Fruit fly (Drosophila melanogaster) whole organism, embryonic: ENCODE data around the gene CG34256.
A peak's percentile ranks its signal among the peaks of the same experiment; 100 is the strongest.

ENCODE experiments used
- ATbp ChIP-seq: fragments of 200-800 bp; sonication (Bioruptor generic); optimal IDR thresholded peaks from 2 replicates; lab custom pipeline; 2017; ENCODE audit warnings: missing biosample characterization, mild to moderate bottlenecking, missing genetic modification characterization, missing genetic modification reagents
- Blimp-1 ChIP-seq: fragments of 200-800 bp; sonication (Bioruptor generic); optimal IDR thresholded peaks from 3 replicates; lab custom pipeline; 2018; ENCODE audit warnings: missing biosample characterization, missing genetic modification characterization, mild to moderate bottlenecking, moderate library complexity, missing genetic modification reagents
- C15 ChIP-seq: fragments of 200-800 bp; sonication (Bioruptor generic); IDR thresholded peaks from 3 replicates; pipeline ENCODE4 v1.3.6; 2022; ENCODE audit warnings: missing biosample characterization, missing genetic modification characterization
- CG10543 ChIP-seq: fragments of 200-800 bp; sonication (Bioruptor generic); optimal IDR thresholded peaks from 3 replicates; lab custom pipeline; 2017; ENCODE audit warnings: missing biosample characterization, mild to moderate bottlenecking, missing genetic modification characterization, moderate library complexity
- CG10565 ChIP-seq: fragments of 200-800 bp; sonication (Bioruptor generic); optimal IDR thresholded peaks from 3 replicates; lab custom pipeline; 2016; ENCODE audit warnings: missing biosample characterization, mild to moderate bottlenecking, missing genetic modification characterization
- CG12942 ChIP-seq: fragments of 200-800 bp; sonication (Bioruptor generic); optimal IDR thresholded peaks from 3 replicates; lab custom pipeline; 2016; ENCODE audit warnings: missing biosample characterization, missing genetic modification characterization
- CG13123 ChIP-seq: fragments of 200-800 bp; sonication (Bioruptor generic); optimal IDR thresholded peaks from 2 replicates; lab custom pipeline; 2016; ENCODE audit warnings: missing biosample characterization, missing genetic modification characterization
- CG14050 ChIP-seq: fragments of 200-800 bp; sonication (Bioruptor generic); IDR thresholded peaks from 3 replicates; pipeline ENCODE4 v1.3.6; 2022; ENCODE audit warnings: missing biosample characterization, missing genetic modification characterization
- CG15011 ChIP-seq: fragments of 200-800 bp; sonication (Bioruptor generic); optimal IDR thresholded peaks from 3 replicates; lab custom pipeline; 2018; ENCODE audit warnings: missing biosample characterization, mild to moderate bottlenecking, missing genetic modification characterization
- CG15479 ChIP-seq: fragments of 200-800 bp; sonication (Bioruptor generic); optimal IDR thresholded peaks from 3 replicates; lab custom pipeline; 2019; ENCODE audit warnings: missing biosample characterization, mild to moderate bottlenecking, missing genetic modification characterization, moderate library complexity
- CG15514 ChIP-seq: fragments of 200-800 bp; sonication (Bioruptor generic); optimal IDR thresholded peaks from 3 replicates; lab custom pipeline; 2017; ENCODE audit warnings: missing biosample characterization, missing genetic modification characterization, mild to moderate bottlenecking, moderate library complexity, missing genetic modification reagents
- CG15696 ChIP-seq: fragments of 200-800 bp; sonication (Bioruptor generic); optimal IDR thresholded peaks from 2 replicates; lab custom pipeline; 2019; ENCODE audit warnings: missing biosample characterization, mild to moderate bottlenecking, missing genetic modification characterization, moderate library complexity
- CG16813 ChIP-seq: fragments of 200-800 bp; sonication (Bioruptor generic); IDR thresholded peaks from 3 replicates; pipeline ENCODE4 v1.3.6; 2022; ENCODE audit warnings: missing biosample characterization, missing genetic modification characterization; ENCODE audit not compliant: partially characterized antibody
- CG17829 ChIP-seq: fragments of 200-800 bp; optimal IDR thresholded peaks from 2 replicates; lab custom pipeline; 2019; ENCODE audit warnings: missing biosample characterization, mild to moderate bottlenecking, missing genetic modification characterization, moderate library complexity
- CG31224 ChIP-seq: fragments of 200-800 bp; sonication (Bioruptor generic); IDR thresholded peaks from 2 replicates; pipeline ENCODE4 v1.3.6; 2022; ENCODE audit warnings: missing biosample characterization, missing genetic modification characterization
- CG32532 ChIP-seq: fragments of 200-800 bp; sonication (Bioruptor generic); IDR thresholded peaks from 2 replicates; pipeline ENCODE4 v1.3.6; 2022; ENCODE audit warnings: missing biosample characterization, missing genetic modification characterization
- CG4282 ChIP-seq: fragments of 200-800 bp; sonication (Bioruptor generic); optimal IDR thresholded peaks from 2 replicates; lab custom pipeline; 2016; ENCODE audit warnings: missing biosample characterization, missing genetic modification characterization
- CG4424 ChIP-seq: fragments of 200-800 bp; sonication (Bioruptor generic); optimal IDR thresholded peaks from 3 replicates; lab custom pipeline; 2016; ENCODE audit warnings: missing biosample characterization, missing genetic modification characterization
- CG6272 ChIP-seq: fragments of 200-800 bp; sonication (Bioruptor generic); IDR thresholded peaks from 2 replicates; pipeline ENCODE4 v1.3.6; 2022; ENCODE audit warnings: missing biosample characterization, missing genetic modification characterization
- CG8478 ChIP-seq: fragments of >200 bp; optimal IDR thresholded peaks from 2 replicates; lab custom pipeline; 2018
- CG8944 ChIP-seq: fragments of 200-800 bp; sonication (Bioruptor generic); optimal IDR thresholded peaks from 3 replicates; lab custom pipeline; 2016; ENCODE audit warnings: missing biosample characterization, missing genetic modification characterization
- CG9215 ChIP-seq: fragments of 200-800 bp; sonication (Bioruptor generic); IDR thresholded peaks from 2 replicates; pipeline ENCODE4 v1.3.6; 2022; ENCODE audit warnings: missing biosample characterization, missing genetic modification characterization
- Chrac-16 ChIP-seq: fragments of 200-800 bp; sonication (Bioruptor generic); optimal IDR thresholded peaks from 3 replicates; lab custom pipeline; 2016; ENCODE audit warnings: missing biosample characterization, missing genetic modification characterization
- Dref ChIP-seq: fragments of 200-800 bp; sonication (Bioruptor generic); IDR thresholded peaks from 2 replicates; pipeline ENCODE4 v1.3.6; 2022; ENCODE audit warnings: missing biosample characterization, missing genetic modification characterization
- E2f1 ChIP-seq: fragments of 200-800 bp; sonication (Bioruptor generic); IDR thresholded peaks from 2 replicates; pipeline ENCODE4 v1.3.6; 2022; ENCODE audit warnings: missing biosample characterization, missing genetic modification characterization
- Fer2 ChIP-seq: fragments of 200-800 bp; sonication (Bioruptor generic); optimal IDR thresholded peaks from 2 replicates; lab custom pipeline; 2018; ENCODE audit warnings: missing biosample characterization, mild to moderate bottlenecking, missing genetic modification characterization, moderate library complexity
- GATAe ChIP-seq: fragments of 200-800 bp; sonication (Bioruptor generic); conservative IDR thresholded peaks from 2 replicates; pipeline ENCODE4 v1.3.6; 2022; ENCODE audit warnings: missing biosample characterization, missing genetic modification characterization
- Lhr ChIP-seq: fragments of 200-800 bp; sonication (Bioruptor generic); optimal IDR thresholded peaks from 3 replicates; lab custom pipeline; 2017; ENCODE audit warnings: mild to moderate bottlenecking, missing biosample characterization, missing genetic modification reagents, missing genetic modification characterization
- MESR4 ChIP-seq: fragments of 200-800 bp; sonication (Bioruptor generic); optimal IDR thresholded peaks from 2 replicates; lab custom pipeline; 2018; ENCODE audit warnings: missing biosample characterization, mild to moderate bottlenecking, missing genetic modification characterization, moderate library complexity
- Med ChIP-seq: fragments of 200-800 bp; sonication (Bioruptor generic); peaks from one replicate; lab custom pipeline; 2016; ENCODE audit warnings: missing biosample characterization, missing genetic modification characterization, mild to moderate bottlenecking, inconsistent platforms, moderate library complexity
- NC2α ChIP-seq: fragments of 200-800 bp; sonication (Bioruptor generic); optimal IDR thresholded peaks from 2 replicates; lab custom pipeline; 2016; ENCODE audit warnings: missing biosample characterization, missing genetic modification characterization
- Sox102F ChIP-seq: fragments of 200-800 bp; sonication (Bioruptor generic); optimal IDR thresholded peaks from 2 replicates; lab custom pipeline; 2018; ENCODE audit warnings: missing biosample characterization, mild to moderate bottlenecking, missing genetic modification characterization, moderate library complexity
- Stat92E ChIP-seq, 3 experiments: fragments of >200 bp in 2 of 3; fragments of 200-800 bp in 1 of 3; sonication (Bioruptor generic) in 1 of 3; optimal IDR thresholded peaks; 2 replicates each; lab custom pipeline; 2017 to 2019; ENCODE audit warnings: missing biosample characterization in 3 of 3, missing genetic modification characterization in 3 of 3, mild to moderate bottlenecking in 1 of 3, moderate library complexity in 1 of 3
- br ChIP-seq: fragments of >200 bp; optimal IDR thresholded peaks from 2 replicates; lab custom pipeline; 2017
- cato ChIP-seq: fragments of 200-800 bp; sonication (Bioruptor generic); optimal IDR thresholded peaks from 2 replicates; lab custom pipeline; 2016; ENCODE audit warnings: missing biosample characterization, missing genetic modification characterization, borderline replicate concordance
- caup ChIP-seq: fragments of 200-800 bp; sonication (Bioruptor generic); optimal IDR thresholded peaks from 3 replicates; lab custom pipeline; 2017; ENCODE audit warnings: missing biosample characterization, mild to moderate bottlenecking, missing genetic modification characterization, moderate library complexity; ENCODE audit not compliant: severe bottlenecking
- ci ChIP-seq: fragments of 200-800 bp; sonication (Bioruptor generic); IDR thresholded peaks from 3 replicates; pipeline ENCODE4 v1.3.6; 2022; ENCODE audit warnings: missing biosample characterization, missing genetic modification characterization
- dm ChIP-seq: fragments of 200-800 bp; sonication (Bioruptor generic); optimal IDR thresholded peaks from 3 replicates; lab custom pipeline; 2016; ENCODE audit warnings: missing biosample characterization, missing genetic modification characterization
- emc ChIP-seq: fragments of 200-800 bp; sonication (Bioruptor generic); optimal IDR thresholded peaks from 2 replicates; lab custom pipeline; 2016; ENCODE audit warnings: missing biosample characterization, missing genetic modification characterization
- eve ChIP-seq, 2 experiments: fragments of >200 bp; optimal IDR thresholded peaks; 2 replicates each; lab custom pipeline; 2017; ENCODE audit warnings: missing biosample characterization in 2 of 2, missing genetic modification characterization in 2 of 2
- gcm2 ChIP-seq: fragments of 200-800 bp; sonication (Bioruptor generic); optimal IDR thresholded peaks from 2 replicates; lab custom pipeline; 2016; ENCODE audit warnings: missing biosample characterization, missing genetic modification characterization
- grn ChIP-seq: fragments of 200-800 bp; sonication (Bioruptor generic); optimal IDR thresholded peaks from 3 replicates; lab custom pipeline; 2017; ENCODE audit warnings: missing biosample characterization, missing genetic modification characterization
- ind ChIP-seq: fragments of 200-800 bp; sonication (Bioruptor generic); optimal IDR thresholded peaks from 3 replicates; lab custom pipeline; 2016; ENCODE audit warnings: missing biosample characterization, missing genetic modification characterization
- mam ChIP-seq: fragments of 200-800 bp; sonication (Bioruptor generic); optimal IDR thresholded peaks from 3 replicates; lab custom pipeline; 2016; ENCODE audit warnings: missing biosample characterization, missing genetic modification characterization
- repo ChIP-seq: fragments of 200-800 bp; sonication (Bioruptor generic); optimal IDR thresholded peaks from 2 replicates; lab custom pipeline; 2016; ENCODE audit warnings: missing biosample characterization, missing genetic modification characterization
- rib ChIP-seq: fragments of 200-800 bp; sonication (Bioruptor generic); IDR thresholded peaks from 2 replicates; pipeline ENCODE4 v1.3.6; 2022; ENCODE audit warnings: missing biosample characterization, missing genetic modification characterization
- seq ChIP-seq: fragments of 200-800 bp; sonication (Bioruptor generic); IDR thresholded peaks from 2 replicates; pipeline ENCODE4 v1.3.6; 2022; ENCODE audit warnings: missing biosample characterization, missing genetic modification characterization
- shn ChIP-seq: fragments of 200-800 bp; sonication (Bioruptor generic); optimal IDR thresholded peaks from 3 replicates; lab custom pipeline; 2016; ENCODE audit warnings: missing biosample characterization, missing genetic modification characterization
- sob ChIP-seq: fragments of 200-800 bp; sonication (Bioruptor generic); IDR thresholded peaks from 2 replicates; pipeline ENCODE4 v1.3.6; 2022; ENCODE audit warnings: missing biosample characterization, missing genetic modification characterization
- vvl ChIP-seq: fragments of 200-800 bp; sonication (Bioruptor generic); IDR thresholded peaks from 2 replicates; pipeline ENCODE4 v1.3.6; 2022; ENCODE audit warnings: missing biosample characterization, missing genetic modification characterization
- yki ChIP-seq: fragments of >200 bp; optimal IDR thresholded peaks from 3 replicates; lab custom pipeline; 2018

The CG34256 gene

DNA sequence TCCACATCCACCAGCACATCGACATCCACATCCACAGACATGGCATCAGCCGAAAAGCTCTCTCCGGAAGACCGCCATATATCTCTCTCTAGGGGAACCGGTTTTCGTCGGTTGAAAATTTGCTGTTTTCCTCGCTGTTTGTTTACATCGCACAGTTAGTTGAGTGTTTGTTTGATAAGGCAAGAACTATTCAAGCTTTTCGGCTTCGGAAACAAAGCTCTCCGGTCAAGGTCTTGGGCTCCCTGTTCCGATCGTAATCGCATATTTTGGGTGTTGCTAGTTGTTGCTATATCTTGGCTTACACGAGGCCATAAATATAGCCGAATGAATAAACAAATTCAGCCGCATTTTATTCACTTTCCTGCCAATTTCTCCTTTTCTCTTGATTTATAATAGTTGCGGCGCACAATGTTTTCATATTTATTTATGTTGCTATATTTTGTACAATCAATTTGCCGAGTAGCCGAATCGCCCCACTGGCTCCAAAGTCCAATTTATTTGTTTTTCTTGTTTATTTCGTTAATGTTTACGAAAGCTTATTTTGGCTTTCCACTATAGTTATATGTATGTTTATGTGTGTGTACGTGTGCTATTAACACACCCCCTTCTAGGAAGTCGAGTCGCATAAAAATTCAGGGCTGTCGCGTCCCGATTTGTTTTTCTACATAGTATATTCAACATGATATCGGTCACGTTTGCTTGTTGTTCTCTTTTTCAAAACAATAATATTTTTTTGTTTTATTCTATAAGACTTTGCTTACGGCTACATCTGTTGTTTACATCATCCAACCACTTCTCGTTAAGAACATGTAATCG is 7.4 kb upstream of the CG34256 start (continued):
- no peak for TF ChIP-seq br (lab: Kevin White, UChicago)
- no peak for TF ChIP-seq mam (GFP tag; lab: Kevin White, UChicago)
- TF ChIP-seq CG15011 (GFP tag; lab: Kevin White, UChicago): peak; percentile 44
- TF ChIP-seq repo (GFP tag; lab: Kevin White, UChicago): no peak
- TF ChIP-seq vvl (GFP tag; lab: Robert Waterston, UW): no peak
- TF ChIP-seq rib (GFP tag; lab: Robert Waterston, UW): no peak
- TF ChIP-seq CG4282 (GFP tag; lab: Kevin White, UChicago): no peak
- TF ChIP-seq CG10543: peak; percentile 77
- TF ChIP-seq GATAe (GFP tag; lab: Robert Waterston, UW): no peak
- no peak for TF ChIP-seq emc
- no peak for TF ChIP-seq Sox102F
- no peak for TF ChIP-seq CG15479 (GFP tag; lab: Kevin White, UChicago)
- no peak for TF ChIP-seq yki (lab: Kevin White, UChicago)
- TF ChIP-seq Med (GFP tag; lab: Kevin White, UChicago): peak; percentile 67
- TF ChIP-seq CG8944 (GFP tag; lab: Kevin White, UChicago): no peak
- no peak for TF ChIP-seq CG9215 (GFP tag; lab: Robert Waterston, UW)
- TF ChIP-seq Stat92E (GFP tag; optimal IDR thresholded peaks at IDR 0.05; lab: Kevin White, UChicago): no peak
- no peak for TF ChIP-seq CG14050
- no peak for TF ChIP-seq eve (GFP tag; optimal IDR thresholded peaks at IDR 0.05; lab: Kevin White, UChicago)
- no peak for TF ChIP-seq CG12942 (GFP tag; lab: Kevin White, UChicago)
- TF ChIP-seq dm: no peak
- TF ChIP-seq CG8478: no peak
- no peak for TF ChIP-seq Lhr (GFP tag; lab: Kevin White, UChicago)
- TF ChIP-seq seq (GFP tag; lab: Robert Waterston, UW): no peak
- no peak for TF ChIP-seq Chrac-16 (GFP tag; lab: Kevin White, UChicago)
- no peak for TF ChIP-seq cato (GFP tag; lab: Kevin White, UChicago)
- no peak for TF ChIP-seq CG10565 (GFP tag; lab: Kevin White, UChicago)
- TF ChIP-seq CG13123 (GFP tag; lab: Kevin White, UChicago): no peak
- peak; percentile 6 for TF ChIP-seq CG15514 (GFP tag; lab: Kevin White, UChicago)
- no peak for TF ChIP-seq CG16813 (GFP tag; lab: Robert Waterston, UW)
- no peak for TF ChIP-seq ind (GFP tag; lab: Kevin White, UChicago)
- no peak for TF ChIP-seq MESR4 (GFP tag; lab: Kevin White, UChicago)
- TF ChIP-seq CG17829 (tag; lab: Kevin White, UChicago): no peak
- peak; percentile 1 for TF ChIP-seq caup
- no peak for TF ChIP-seq gcm2 (GFP tag; lab: Kevin White, UChicago)
- peak; percentile 13 for TF ChIP-seq Fer2 (tag; lab: Kevin White, UChicago)
- no peak for TF ChIP-seq CG4424 (GFP tag; lab: Kevin White, UChicago)
- no peak for TF ChIP-seq CG31224
- peak; percentile 1 for TF ChIP-seq ATbp (GFP tag; lab: Kevin White, UChicago)
- no peak for TF ChIP-seq sob
- TF ChIP-seq CG32532: peak; percentile 46; the same call in 1 of the 2 replicates
- TF ChIP-seq Blimp-1 (GFP tag; lab: Kevin White, UChicago): no peak
- no peak for TF ChIP-seq C15
- TF ChIP-seq ci (GFP tag; lab: Robert Waterston, UW): no peak; the same call in 2 of the 3 replicates
- TF ChIP-seq CG15696: no peak
- no peak for TF ChIP-seq CG6272 (GFP tag; lab: Robert Waterston, UW)
- no peak for TF ChIP-seq NC2α (GFP tag; lab: Kevin White, UChicago)
- no peak for TF ChIP-seq Dref (GFP tag; lab: Robert Waterston, UW)
- TF ChIP-seq E2f1 (GFP tag; lab: Robert Waterston, UW): no peak
- TF ChIP-seq shn: no peak
- TF ChIP-seq grn (GFP tag; lab: Kevin White, UChicago): peak; percentile 94
